Fruit fly (Drosophila melanogaster): ENCODE results near the gene CtsB.

DNA sequence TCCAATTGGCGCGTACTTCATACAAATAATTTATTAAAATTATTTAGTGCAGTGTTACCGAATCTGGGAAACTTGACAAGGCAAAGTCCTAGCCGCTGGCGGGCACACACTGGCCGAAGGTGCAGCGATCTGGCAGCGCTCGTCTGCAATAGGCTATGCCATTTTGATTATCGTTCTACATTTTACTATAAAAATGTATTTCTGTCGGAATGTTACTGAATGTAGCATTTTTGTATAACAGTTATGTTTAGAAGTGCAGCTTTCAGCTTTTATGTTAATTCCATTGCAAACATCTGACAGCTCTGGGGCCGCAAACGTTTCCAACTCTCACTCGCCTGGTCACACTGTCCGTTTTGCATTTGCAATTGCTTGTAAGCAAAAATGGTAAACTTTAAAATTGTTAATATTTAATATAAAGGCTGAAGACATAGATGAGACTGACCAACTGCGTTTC is 37.3 kb downstream of the CtsB start, which contains the start of gene Grip91:
- TF ChIP-seq CG8478 (optimal IDR thresholded peaks at IDR 0.05) (no peak), pan (optimal IDR thresholded peaks at IDR 0.05) (no peak), EcR (GFP tag; optimal IDR thresholded peaks at IDR 0.05) (no peak), psq (optimal IDR thresholded peaks at IDR 0.05) (no peak), usp (GFP tag; optimal IDR thresholded peaks at IDR 0.05) (no peak)
